Fruit fly (Drosophila melanogaster) whole organism, embryonic: ENCODE measurements around the gene CG7497.
A peak's percentile ranks its signal among the peaks of the same experiment; 100 is the strongest.

Experiments used
- Ada2b ChIP-seq: fragments of 200-800 bp; sonication (Bioruptor generic); IDR thresholded peaks from 2 replicates; pipeline ENCODE4 v1.3.6; 2022; ENCODE audit warnings: missing biosample characterization, missing genetic modification characterization
- Antp ChIP-seq: fragments of 200-800 bp; sonication (Bioruptor generic); optimal IDR thresholded peaks from 3 replicates; lab custom pipeline; 2016; ENCODE audit warnings: missing biosample characterization, missing genetic modification characterization
- Bdp1 ChIP-seq: fragments of 200-800 bp; sonication (Bioruptor generic); optimal IDR thresholded peaks from 3 replicates; lab custom pipeline; 2016; ENCODE audit warnings: missing biosample characterization, missing genetic modification characterization
- CG11247 ChIP-seq: fragments of 200-800 bp; sonication (Bioruptor generic); IDR thresholded peaks from 2 replicates; pipeline ENCODE4 v1.3.6; 2022; ENCODE audit warnings: missing biosample characterization, missing genetic modification characterization
- CG11560 ChIP-seq: fragments of 200-800 bp; sonication (Bioruptor generic); IDR thresholded peaks from 3 replicates; pipeline ENCODE4 v1.3.6; 2022; ENCODE audit warnings: missing biosample characterization, missing genetic modification characterization
- CG12236 ChIP-seq: fragments of 200-800 bp; sonication (Bioruptor generic); optimal IDR thresholded peaks from 2 replicates; lab custom pipeline; 2016; ENCODE audit warnings: missing biosample characterization, missing genetic modification characterization
- CG12299 ChIP-seq: fragments of 200-800 bp; sonication (Bioruptor generic); optimal IDR thresholded peaks from 2 replicates; lab custom pipeline; 2018; ENCODE audit warnings: missing biosample characterization, mild to moderate bottlenecking, missing genetic modification characterization
- CG12659 ChIP-seq: fragments of 200-800 bp; sonication (Bioruptor generic); optimal IDR thresholded peaks from 3 replicates; lab custom pipeline; 2017; ENCODE audit warnings: mild to moderate bottlenecking, missing biosample characterization, missing genetic modification reagents, missing genetic modification characterization
- CG12744 ChIP-seq: fragments of 200-800 bp; sonication (Bioruptor generic); optimal IDR thresholded peaks from 2 replicates; lab custom pipeline; 2016; ENCODE audit warnings: missing biosample characterization, missing genetic modification characterization
- CG13424 ChIP-seq: fragments of 200-800 bp; sonication (Bioruptor generic); optimal IDR thresholded peaks from 2 replicates; lab custom pipeline; 2019; ENCODE audit warnings: missing biosample characterization, mild to moderate bottlenecking, missing genetic modification characterization, moderate library complexity
- CG14860 ChIP-seq: fragments of 200-800 bp; sonication (Bioruptor generic); IDR thresholded peaks from 3 replicates; pipeline ENCODE4 v1.3.6; 2022; ENCODE audit warnings: missing biosample characterization, missing genetic modification characterization; ENCODE audit not compliant: partially characterized antibody
- CG16813 ChIP-seq: fragments of 200-800 bp; sonication (Bioruptor generic); IDR thresholded peaks from 3 replicates; pipeline ENCODE4 v1.3.6; 2022; ENCODE audit warnings: missing biosample characterization, missing genetic modification characterization; ENCODE audit not compliant: partially characterized antibody
- CG17829 ChIP-seq: fragments of 200-800 bp; optimal IDR thresholded peaks from 2 replicates; lab custom pipeline; 2019; ENCODE audit warnings: missing biosample characterization, mild to moderate bottlenecking, missing genetic modification characterization, moderate library complexity
- CG30403 ChIP-seq: fragments of 200-800 bp; sonication (Bioruptor generic); optimal IDR thresholded peaks from 3 replicates; lab custom pipeline; 2016; ENCODE audit warnings: missing biosample characterization, missing genetic modification characterization
- CG34376 ChIP-seq: fragments of 200-800 bp; sonication (Bioruptor generic); optimal IDR thresholded peaks from 2 replicates; lab custom pipeline; 2018; ENCODE audit warnings: missing biosample characterization, mild to moderate bottlenecking, missing genetic modification characterization
- CG4730 ChIP-seq: fragments of 200-800 bp; sonication (Bioruptor generic); IDR thresholded peaks from 2 replicates; pipeline ENCODE4 v1.3.6; 2022; ENCODE audit warnings: missing biosample characterization, missing genetic modification characterization
- CG6654 ChIP-seq: fragments of 200-800 bp; sonication (Bioruptor generic); optimal IDR thresholded peaks from 2 replicates; lab custom pipeline; 2017; ENCODE audit warnings: missing biosample characterization, mild to moderate bottlenecking, missing genetic modification characterization
- CG6791 ChIP-seq: fragments of 200-800 bp; sonication (Bioruptor generic); IDR thresholded peaks from 3 replicates; pipeline ENCODE4 v1.3.6; 2022; ENCODE audit warnings: missing biosample characterization, missing genetic modification characterization; ENCODE audit not compliant: partially characterized antibody
- CG7928 ChIP-seq: fragments of 200-800 bp; sonication (Bioruptor generic); optimal IDR thresholded peaks from 2 replicates; lab custom pipeline; 2017; ENCODE audit warnings: missing biosample characterization, mild to moderate bottlenecking, missing genetic modification characterization
- CG8924 ChIP-seq: fragments of 200-800 bp; optimal IDR thresholded peaks from 3 replicates; lab custom pipeline; 2019; ENCODE audit warnings: missing biosample characterization, mild to moderate bottlenecking, missing genetic modification characterization, moderate library complexity
- Camta ChIP-seq: fragments of 200-800 bp; sonication (Bioruptor generic); optimal IDR thresholded peaks from 2 replicates; lab custom pipeline; 2016; ENCODE audit warnings: missing biosample characterization, missing genetic modification characterization
- Dbx ChIP-seq: fragments of 200-800 bp; sonication (Bioruptor generic); IDR thresholded peaks from 3 replicates; pipeline ENCODE4 v1.3.6; 2022; ENCODE audit warnings: missing biosample characterization, missing genetic modification characterization
- Dfd ChIP-seq, 2 experiments: fragments of >200 bp; optimal IDR thresholded peaks; 2 replicates each; lab custom pipeline; 2017; ENCODE audit warnings: missing biosample characterization in 2 of 2, missing genetic modification characterization in 2 of 2
- Dip3 ChIP-seq: fragments of 200-800 bp; sonication (Bioruptor generic); optimal IDR thresholded peaks from 3 replicates; lab custom pipeline; 2016; ENCODE audit warnings: missing biosample characterization, missing genetic modification characterization
- Eip74EF ChIP-seq, 2 experiments: fragments of 200-800 bp in 1 of 2; fragments of >200 bp in 1 of 2; sonication (Bioruptor generic) in 1 of 2; optimal IDR thresholded peaks; 2 replicates each; lab custom pipeline; 2017 to 2019; ENCODE audit warnings: missing biosample characterization in 2 of 2, missing genetic modification characterization in 2 of 2, mild to moderate bottlenecking in 1 of 2, moderate library complexity in 1 of 2
- Elba2 ChIP-seq: fragments of 200-800 bp; sonication (Bioruptor generic); optimal IDR thresholded peaks from 3 replicates; lab custom pipeline; 2016; ENCODE audit warnings: missing biosample characterization, missing genetic modification characterization
- Ets97D ChIP-seq: fragments of 200-800 bp; sonication (Bioruptor generic); optimal IDR thresholded peaks from 3 replicates; lab custom pipeline; 2016; ENCODE audit warnings: missing biosample characterization, missing genetic modification characterization
- Gsc ChIP-seq: fragments of 200-800 bp; sonication (Bioruptor generic); IDR thresholded peaks from 2 replicates; pipeline ENCODE4 v1.3.6; 2022; ENCODE audit warnings: missing biosample characterization, missing genetic modification characterization
- HLH54F ChIP-seq: fragments of 200-800 bp; sonication (Bioruptor generic); optimal IDR thresholded peaks from 3 replicates; lab custom pipeline; 2016; ENCODE audit warnings: missing biosample characterization, missing genetic modification characterization
- Hr3 ChIP-seq: fragments of 200-800 bp; sonication (Bioruptor generic); optimal IDR thresholded peaks from 3 replicates; lab custom pipeline; 2016; ENCODE audit warnings: missing biosample characterization, missing genetic modification characterization
- Ptx1 ChIP-seq: fragments of 200-800 bp; sonication (Bioruptor generic); IDR thresholded peaks from 2 replicates; pipeline ENCODE4 v1.3.6; 2022; ENCODE audit warnings: missing biosample characterization, missing genetic modification characterization
- Ravus ChIP-seq: fragments of 200-800 bp; sonication (Bioruptor generic); IDR thresholded peaks from 2 replicates; pipeline ENCODE4 v1.3.6; 2022; ENCODE audit warnings: missing biosample characterization, missing genetic modification characterization
- abd-A ChIP-seq: fragments of 200-800 bp; sonication (Bioruptor generic); optimal IDR thresholded peaks from 3 replicates; lab custom pipeline; 2019; ENCODE audit warnings: missing biosample characterization, mild to moderate bottlenecking, missing genetic modification characterization, moderate library complexity
- cas ChIP-seq: fragments of 200-800 bp; sonication (Bioruptor generic); IDR thresholded peaks from 2 replicates; pipeline ENCODE4 v1.3.6; 2022; ENCODE audit warnings: missing biosample characterization, missing genetic modification characterization
- chinmo ChIP-seq: fragments of 200-800 bp; sonication (Bioruptor generic); IDR thresholded peaks from 4 replicates; pipeline ENCODE4 v1.3.6; 2022; ENCODE audit warnings: missing biosample characterization, missing genetic modification characterization; ENCODE audit not compliant: partially characterized antibody
- disco-r ChIP-seq: fragments of 200-800 bp; sonication (Bioruptor generic); optimal IDR thresholded peaks from 2 replicates; lab custom pipeline; 2016; ENCODE audit warnings: missing biosample characterization, missing genetic modification characterization
- dmrt99B ChIP-seq: fragments of 200-800 bp; sonication (Bioruptor generic); optimal IDR thresholded peaks from 2 replicates; lab custom pipeline; 2018; ENCODE audit warnings: missing biosample characterization, mild to moderate bottlenecking, missing genetic modification characterization, moderate library complexity
- eve ChIP-seq, 2 experiments: fragments of >200 bp; optimal IDR thresholded peaks; 2 replicates each; lab custom pipeline; 2017; ENCODE audit warnings: missing biosample characterization in 2 of 2, missing genetic modification characterization in 2 of 2
- inv ChIP-seq: fragments of 200-800 bp; sonication (Bioruptor generic); IDR thresholded peaks from 2 replicates; pipeline ENCODE4 v1.3.6; 2022; ENCODE audit warnings: missing biosample characterization, missing genetic modification characterization; ENCODE audit not compliant: partially characterized antibody
- nerfin-2 ChIP-seq: fragments of 200-800 bp; sonication (Bioruptor generic); IDR thresholded peaks from 2 replicates; pipeline ENCODE4 v1.3.6; 2022; ENCODE audit warnings: missing biosample characterization, missing genetic modification characterization; ENCODE audit not compliant: partially characterized antibody
- nmo ChIP-seq: fragments of 200-800 bp; sonication (Bioruptor generic); optimal IDR thresholded peaks from 2 replicates; lab custom pipeline; 2018; ENCODE audit warnings: missing biosample characterization, mild to moderate bottlenecking, missing genetic modification characterization, moderate library complexity
- pros ChIP-seq: fragments of 200-800 bp; sonication (Bioruptor generic); optimal IDR thresholded peaks from 3 replicates; lab custom pipeline; 2019; ENCODE audit warnings: missing biosample characterization, mild to moderate bottlenecking, missing genetic modification characterization, moderate library complexity
- sima ChIP-seq: fragments of 200-800 bp; sonication (Bioruptor generic); optimal IDR thresholded peaks from 2 replicates; lab custom pipeline; 2016; ENCODE audit warnings: missing biosample characterization, missing genetic modification characterization
- so ChIP-seq: fragments of 200-800 bp; sonication (Bioruptor generic); IDR thresholded peaks from 3 replicates; pipeline ENCODE4 v1.3.6; 2022; ENCODE audit warnings: missing biosample characterization, missing genetic modification characterization
- sr ChIP-seq: fragments of 200-800 bp; sonication (Bioruptor generic); IDR thresholded peaks from 3 replicates; pipeline ENCODE4 v1.3.6; 2022; ENCODE audit warnings: missing biosample characterization, missing genetic modification characterization
- stwl ChIP-seq: fragments of 200-800 bp; sonication (Bioruptor generic); optimal IDR thresholded peaks from 3 replicates; lab custom pipeline; 2018; ENCODE audit warnings: missing biosample characterization, mild to moderate bottlenecking, missing genetic modification characterization, moderate library complexity
- unpg ChIP-seq: fragments of 200-800 bp; sonication (Bioruptor generic); optimal IDR thresholded peaks from 3 replicates; lab custom pipeline; 2018; ENCODE audit warnings: missing biosample characterization, mild to moderate bottlenecking, missing genetic modification characterization, moderate library complexity
- vvl ChIP-seq: fragments of 200-800 bp; sonication (Bioruptor generic); IDR thresholded peaks from 2 replicates; pipeline ENCODE4 v1.3.6; 2022; ENCODE audit warnings: missing biosample characterization, missing genetic modification characterization
- wor ChIP-seq: fragments of 200-800 bp; sonication (Bioruptor generic); IDR thresholded peaks from 2 replicates; pipeline ENCODE4 v1.3.6; 2022; ENCODE audit warnings: missing biosample characterization, missing genetic modification characterization

Gene CG7497

dm6 chr3L:17651717-17652651, 18.7 kb downstream of the CG7497 start (continued):
- peak; percentile 35 for TF ChIP-seq CG8924 (tag; lab: Kevin White, UChicago)
- no peak for TF ChIP-seq Dfd (GFP tag; optimal IDR thresholded peaks at IDR 0.05; lab: Kevin White, UChicago)
- TF ChIP-seq chinmo (GFP tag; lab: Robert Waterston, UW) = no peak
- TF ChIP-seq CG17829 (tag; lab: Kevin White, UChicago) = peak; percentile 20
- peak; percentile 48 for TF ChIP-seq dmrt99B
- TF ChIP-seq CG30403 (GFP tag; lab: Kevin White, UChicago) = peak; percentile 32
- TF ChIP-seq sima (GFP tag; lab: Kevin White, UChicago) = no peak
- no peak for TF ChIP-seq CG4730
- peak; percentile 56 for TF ChIP-seq abd-A
- TF ChIP-seq sr = no peak; the same call in 1 of the 3 replicates
- TF ChIP-seq CG12236 = no peak
- TF ChIP-seq cas (GFP tag; lab: Robert Waterston, UW) = no peak
- TF ChIP-seq eve (GFP tag; optimal IDR thresholded peaks at IDR 0.05; lab: Kevin White, UChicago) = peak in 1 of 2 experiments; percentile 30
- TF ChIP-seq wor = no peak
- no peak for TF ChIP-seq CG12744 (GFP tag; lab: Kevin White, UChicago)
- TF ChIP-seq Elba2 = no peak
- TF ChIP-seq Ravus (GFP tag; lab: Robert Waterston, UW) = no peak
- peak; percentile 10 for TF ChIP-seq CG12659 (GFP tag; lab: Kevin White, UChicago)
- peak; percentile 19 for TF ChIP-seq CG13424 (tag; lab: Kevin White, UChicago)
- peak in 1 of 2 experiments; percentile 33 for TF ChIP-seq Eip74EF (GFP tag; optimal IDR thresholded peaks at IDR 0.05; lab: Kevin White, UChicago)
- peak; percentile 19 for TF ChIP-seq unpg
- no peak for TF ChIP-seq CG12299
- no peak for TF ChIP-seq pros
- no peak for TF ChIP-seq inv (GFP tag; lab: Robert Waterston, UW)
- TF ChIP-seq HLH54F (GFP tag; lab: Kevin White, UChicago) = no peak
- peak; percentile 8 for TF ChIP-seq Camta (GFP tag; lab: Kevin White, UChicago)
- TF ChIP-seq Gsc = no peak
- TF ChIP-seq CG11247 (GFP tag; lab: Robert Waterston, UW) = 0 out of 2 replicates have a peak, but pooled peaks have one; percentile 27
- TF ChIP-seq Dbx (GFP tag; lab: Robert Waterston, UW) = no peak
- TF ChIP-seq CG11560 (tag; lab: Robert Waterston, UW) = no peak
- no peak for TF ChIP-seq Hr3 (GFP tag; lab: Kevin White, UChicago)
- no peak for TF ChIP-seq so (GFP tag; lab: Robert Waterston, UW)
- no peak for TF ChIP-seq nerfin-2
- no peak for TF ChIP-seq Bdp1 (GFP tag; lab: Kevin White, UChicago)
- TF ChIP-seq Ptx1 (GFP tag; lab: Robert Waterston, UW) = peak; percentile 31; the same call in 1 of the 2 replicates
- no peak for TF ChIP-seq Ets97D
- TF ChIP-seq CG14860 (GFP tag; lab: Robert Waterston, UW) = no peak
- TF ChIP-seq CG6791 = no peak
- TF ChIP-seq stwl = no peak
- no peak for TF ChIP-seq CG34376
- no peak for TF ChIP-seq nmo (GFP tag; lab: Kevin White, UChicago)
- no peak for TF ChIP-seq Dip3
- peak; percentile 29; the same call in 1 of the 2 replicates for TF ChIP-seq vvl (GFP tag; lab: Robert Waterston, UW)
- TF ChIP-seq Ada2b = no peak
- no peak for TF ChIP-seq CG6654 (GFP tag; lab: Kevin White, UChicago)
- no peak for TF ChIP-seq CG7928
- TF ChIP-seq Antp (GFP tag; lab: Kevin White, UChicago) = no peak
- TF ChIP-seq disco-r (GFP tag; lab: Kevin White, UChicago) = no peak
- no peak for TF ChIP-seq CG16813 (GFP tag; lab: Robert Waterston, UW)
